Fruit fly (Drosophila melanogaster): Measurements from ENCODE around the gene CG31131.
A peak's percentile ranks its signal among the peaks of the same experiment; 100 is the strongest.
"Not testable (repeated sequence)": the region's sequence is repeated elsewhere in the genome, so short reads cannot be mapped to it uniquely, and the experiment has no call there.

Gene CG31131

DNA sequence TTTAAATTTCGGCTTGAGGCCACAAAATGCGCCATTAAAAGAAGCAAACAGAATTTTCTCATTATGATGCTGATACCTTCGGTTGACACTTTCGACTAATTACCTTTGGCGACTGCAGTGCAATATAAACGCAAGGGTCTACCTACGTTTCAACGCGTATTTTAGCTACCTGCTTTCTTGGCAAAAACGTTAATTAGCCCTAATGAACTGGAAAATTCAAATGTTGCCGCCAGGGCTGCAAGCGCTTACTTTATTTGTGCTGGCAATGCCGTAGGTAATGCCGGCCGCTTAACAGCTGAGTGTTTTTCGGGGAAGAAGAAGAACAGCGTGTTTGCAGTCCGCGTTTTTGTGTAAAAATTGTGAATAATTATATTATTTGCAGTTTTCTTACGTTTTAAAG is at the start of gene CG31131, which contains the start of gene CG4849:
TSS of gene CG31131 (minus strand) at position 101 of the 400 bp plus-strand sequence.
TSS of gene CG4849 (plus strand) at position 297 of the 400 bp plus-strand sequence.
- TF ChIP-seq dsx (GFP tag; optimal IDR thresholded peaks at IDR 0.05; ENCODE audit: poor library complexity, severe bottlenecking); CG8319 (GFP tag; optimal IDR thresholded peaks at IDR 0.05); CG8632 (GFP tag; optimal IDR thresholded peaks at IDR 0.05): not testable (repeated sequence)

DNA sequence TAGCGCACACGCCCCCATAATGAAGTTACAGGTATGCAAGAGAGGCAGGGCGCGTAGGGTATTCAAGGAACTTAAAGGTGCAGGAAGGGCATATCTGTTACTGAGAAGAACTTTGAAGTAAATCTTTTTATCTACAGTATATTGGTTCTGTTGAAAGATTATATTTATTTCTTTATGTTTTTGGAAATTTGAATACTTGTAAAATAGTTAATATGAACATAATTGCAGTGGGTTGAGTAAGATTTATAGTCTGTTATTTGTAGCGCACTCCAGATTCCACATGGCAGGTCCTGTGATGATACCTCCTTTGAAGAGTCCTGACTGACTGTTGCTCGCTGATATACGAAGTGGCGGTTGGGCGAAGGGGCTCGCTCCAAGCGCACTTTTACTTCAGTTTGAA is 41.0 kb upstream of the CG31131 start:
- no peak for TF ChIP-seq CG10669 (GFP tag; optimal IDR thresholded peaks at IDR 0.05)
- TF ChIP-seq Eip78C (GFP tag) = peak; percentile 60
- no peak for TF ChIP-seq fkh (GFP tag; optimal IDR thresholded peaks at IDR 0.05)
- TF ChIP-seq CG34406 (GFP tag; optimal IDR thresholded peaks at IDR 0.05) = no peak

DNA sequence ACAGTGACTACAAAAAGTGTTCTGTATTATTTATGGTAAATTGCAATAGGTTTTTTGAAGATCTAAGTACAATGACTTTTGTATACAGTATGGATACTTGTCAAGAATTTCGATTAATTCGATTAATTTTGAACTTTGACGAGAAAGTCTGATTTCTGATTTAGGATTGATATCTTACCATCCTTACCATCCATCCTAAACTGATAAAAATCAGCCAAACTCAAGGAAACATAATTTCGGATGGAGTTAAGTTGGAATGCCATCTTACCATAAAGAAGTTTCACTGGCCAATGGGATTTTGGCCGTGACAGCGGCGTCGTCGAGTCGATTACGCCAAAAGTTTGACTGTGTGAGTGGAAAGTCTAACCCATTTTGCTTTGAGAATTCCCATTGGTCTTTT is 27.6 kb upstream of the CG31131 start, which contains the start of gene CG4815:
TSS of gene CG4815 (minus strand) at position 101 of the 400 bp plus-strand sequence.
- TF ChIP-seq svp (GFP tag) = peak; percentile 14
- TF ChIP-seq Hr38 (GFP tag; optimal IDR thresholded peaks at IDR 0.05) = no peak

- peak; percentile 24 for TF ChIP-seq Hr39 (GFP tag; optimal IDR thresholded peaks at IDR 0.05)
- no peak for TF ChIP-seq lz (GFP tag; optimal IDR thresholded peaks at IDR 0.05)
- TF ChIP-seq CG3919 (GFP tag; optimal IDR thresholded peaks at IDR 0.05) = peak; percentile 21
- TF ChIP-seq CG16779 (tag; optimal IDR thresholded peaks at IDR 0.05) = no peak
- TF ChIP-seq Hr38 (GFP tag; optimal IDR thresholded peaks at IDR 0.05) = no peak
- peak; percentile 61 for TF ChIP-seq CG6276 (GFP tag; optimal IDR thresholded peaks at IDR 0.05)
- TF ChIP-seq Smox (GFP tag; optimal IDR thresholded peaks at IDR 0.05) = no peak
- peak; percentile 12 for TF ChIP-seq vri (GFP tag; optimal IDR thresholded peaks at IDR 0.05)
- TF ChIP-seq CG15336 (GFP tag; IDR thresholded peaks at IDR 0.05) = peak; percentile 59
- TF ChIP-seq Sox102F (GFP tag; optimal IDR thresholded peaks at IDR 0.05) = no peak
- TF ChIP-seq pdm3 (GFP tag; optimal IDR thresholded peaks at IDR 0.05) = peak; percentile 11
- TF ChIP-seq salr (GFP tag; optimal IDR thresholded peaks at IDR 0.05) = peak in 1 of 2 experiments; percentile 86
- TF ChIP-seq CG31627 (GFP tag; optimal IDR thresholded peaks at IDR 0.05) = peak; percentile 32
- TF ChIP-seq fkh (GFP tag; optimal IDR thresholded peaks at IDR 0.05) = no peak
- no peak for TF ChIP-seq fd59A (GFP tag; optimal IDR thresholded peaks at IDR 0.05)
- no peak for TF ChIP-seq CG6854 (GFP tag; optimal IDR thresholded peaks at IDR 0.05)
- TF ChIP-seq topi (GFP tag; optimal IDR thresholded peaks at IDR 0.05) = peak; percentile 39
- TF ChIP-seq CG10669 (GFP tag; optimal IDR thresholded peaks at IDR 0.05) = peak; percentile 34
- peak; percentile 7 for TF ChIP-seq CG11762 (GFP tag; optimal IDR thresholded peaks at IDR 0.05; ENCODE audit: insufficient read depth)
- peak; percentile 27 for TF ChIP-seq dac (GFP tag; optimal IDR thresholded peaks at IDR 0.05)
- TF ChIP-seq CG9139 (GFP tag; optimal IDR thresholded peaks at IDR 0.05) = no peak
- no peak for TF ChIP-seq spab (GFP tag; optimal IDR thresholded peaks at IDR 0.05)
- TF ChIP-seq Blimp-1 (GFP tag; optimal IDR thresholded peaks at IDR 0.05) = no peak
- peak; percentile 41 for TF ChIP-seq net (GFP tag; optimal IDR thresholded peaks at IDR 0.05)
- peak; percentile 67 for TF ChIP-seq CG4318 (GFP tag; optimal IDR thresholded peaks at IDR 0.05)
- peak; percentile 14 for TF ChIP-seq CG34406 (GFP tag; optimal IDR thresholded peaks at IDR 0.05)
- TF ChIP-seq CG10631 (GFP tag; optimal IDR thresholded peaks at IDR 0.05) = peak; percentile 49
- no peak for TF ChIP-seq Eip75B (GFP tag; optimal IDR thresholded peaks at IDR 0.05)
- TF ChIP-seq CG3032 (tag; optimal IDR thresholded peaks at IDR 0.05) = no peak
- peak; percentile 79 for TF ChIP-seq svp (GFP tag)
- TF ChIP-seq Ets21C (GFP tag; optimal IDR thresholded peaks at IDR 0.05) = no peak
- TF ChIP-seq Lpt (GFP tag; optimal IDR thresholded peaks at IDR 0.05) = no peak
- no peak for TF ChIP-seq CG8319 (GFP tag; optimal IDR thresholded peaks at IDR 0.05)
- peak; percentile 7 for TF ChIP-seq CG1621 (tag; optimal IDR thresholded peaks at IDR 0.05)
- TF ChIP-seq ss (GFP tag; optimal IDR thresholded peaks at IDR 0.05) = no peak
- TF ChIP-seq CG7368 (GFP tag; optimal IDR thresholded peaks at IDR 0.05) = no peak
- no peak for TF ChIP-seq esn (GFP tag; optimal IDR thresholded peaks at IDR 0.05)
- peak; percentile 69 for TF ChIP-seq CG6163 (GFP tag; IDR thresholded peaks at IDR 0.05)
- peak; percentile 85 for TF ChIP-seq CG32006 (GFP tag; optimal IDR thresholded peaks at IDR 0.05)
- peak; percentile 50 for TF ChIP-seq Hr4 (GFP tag; optimal IDR thresholded peaks at IDR 0.05)
These were observed 25.8 kb upstream of the CG31131 start for dm6 chr3R:27988647-27989430.

All from whole organism, prepupa.